Worm (Caenorhabditis elegans) whole organism, L2 larva: ENCODE results near the gene Y48D7A.1.

Experiments used
- lin-13 ChIP-seq: fragments of 150-350 bp; optimal IDR thresholded peaks from 2 replicates; lab custom pipeline; 2014; ENCODE audit warnings: missing biosample characterization, missing genetic modification reagents, missing genetic modification characterization
- skn-1 ChIP-seq: sonication (generic microtip); optimal IDR thresholded peaks from 2 replicates; lab custom pipeline; 2017; ENCODE audit warnings: missing biosample characterization, missing genetic modification characterization
- sma-9 ChIP-seq, 2 experiments: fragments of 150-350 bp in 1 of 2; sonication (generic microtip) in 1 of 2; optimal IDR thresholded peaks; 2 replicates each; lab custom pipeline; 2014 to 2016; ENCODE audit warnings: missing genetic modification characterization in 2 of 2, mild to moderate bottlenecking in 1 of 2, missing biosample characterization in 1 of 2, missing compliant biosample characterization in 1 of 2, missing genetic modification reagents in 1 of 2, moderate library complexity in 1 of 2
- ztf-11 ChIP-seq: sonication (generic microtip); optimal IDR thresholded peaks from 2 replicates; lab custom pipeline; 2017; ENCODE audit warnings: missing biosample characterization, missing genetic modification characterization

ce11 chrX:2990145-2990544, 19.1 kb upstream of the Y48D7A.1 start:
- TF ChIP-seq ztf-11 (tag; lab: Kevin White, UChicago), result no peak
- no peak for TF ChIP-seq skn-1 (tag; lab: Kevin White, UChicago)
- TF ChIP-seq sma-9 (GFP tag; optimal IDR thresholded peaks at IDR 0.05; lab: Kevin White, UChicago), result no peak
- TF ChIP-seq sma-9 (tag; optimal IDR thresholded peaks at IDR 0.05; lab: Kevin White, UChicago), result no peak
- TF ChIP-seq lin-13 (GFP tag; lab: Kevin White, UChicago), result no peak
